Worm (Caenorhabditis elegans) whole organism, midembryonic: ENCODE measurements around the gene ZK54.3.
A peak's percentile ranks its signal among the peaks of the same experiment; 100 is the strongest.

ENCODE experiments used
- T22C8.4 ChIP-seq: fragments of 200-800 bp; sonication (Bioruptor generic); IDR thresholded peaks from 2 replicates; pipeline ENCODE4 v1.3.6; 2022; ENCODE audit warnings: missing genetic modification characterization, missing compliant biosample characterization
- cog-1 ChIP-seq: sonication (generic microtip); optimal IDR thresholded peaks from 2 replicates; lab custom pipeline; 2016; ENCODE audit warnings: missing genetic modification characterization, missing compliant biosample characterization
- flt-1 ChIP-seq: fragments of 200-800 bp; sonication (Bioruptor generic); IDR thresholded peaks from 2 replicates; pipeline ENCODE4 v1.3.6; 2022; ENCODE audit warnings: missing genetic modification characterization, missing compliant biosample characterization
- ref-1 ChIP-seq: fragments of 200-800 bp; sonication (Bioruptor generic); conservative IDR thresholded peaks from 2 replicates; pipeline ENCODE4 v1.3.6; 2022; ENCODE audit warnings: missing genetic modification reagents, missing genetic modification characterization, missing compliant biosample characterization
- tab-1 ChIP-seq: fragments of 200-800 bp; sonication (Bioruptor generic); IDR thresholded peaks from 2 replicates; pipeline ENCODE4 v1.3.6; 2022; ENCODE audit warnings: missing genetic modification characterization, missing compliant biosample characterization
- ztf-23 ChIP-seq: fragments of 200-800 bp; sonication (Bioruptor generic); IDR thresholded peaks from 2 replicates; pipeline ENCODE4 v1.3.6; 2022; ENCODE audit warnings: missing genetic modification reagents, missing genetic modification characterization, missing compliant biosample characterization

ce11 chrX:17479694-17480574 is 13.1 kb upstream of the ZK54.3 start:
- peak; percentile 86 for TF ChIP-seq cog-1 (tag; lab: Kevin White, UChicago)
- TF ChIP-seq tab-1 (GFP tag; lab: Robert Waterston, UW): peak; percentile 62; the same call in 1 of the 2 replicates
- peak; percentile 29; the same call in 1 of the 2 replicates for TF ChIP-seq T22C8.4 (GFP tag; lab: Robert Waterston, UW)
- peak; percentile 40; the same call in 1 of the 2 replicates for TF ChIP-seq flt-1 (GFP tag; lab: Robert Waterston, UW)
- 0 out of 2 replicates have a peak, but pooled peaks have one; percentile 20 for TF ChIP-seq ztf-23 (GFP tag; lab: Robert Waterston, UW)
- no peak for TF ChIP-seq ref-1 (GFP tag; lab: Robert Waterston, UW)
